Fruit fly (Drosophila melanogaster): ENCODE data around the gene Inx7.
A peak's percentile ranks its signal among the peaks of the same experiment; 100 is the strongest.

Gene Inx7

DNA sequence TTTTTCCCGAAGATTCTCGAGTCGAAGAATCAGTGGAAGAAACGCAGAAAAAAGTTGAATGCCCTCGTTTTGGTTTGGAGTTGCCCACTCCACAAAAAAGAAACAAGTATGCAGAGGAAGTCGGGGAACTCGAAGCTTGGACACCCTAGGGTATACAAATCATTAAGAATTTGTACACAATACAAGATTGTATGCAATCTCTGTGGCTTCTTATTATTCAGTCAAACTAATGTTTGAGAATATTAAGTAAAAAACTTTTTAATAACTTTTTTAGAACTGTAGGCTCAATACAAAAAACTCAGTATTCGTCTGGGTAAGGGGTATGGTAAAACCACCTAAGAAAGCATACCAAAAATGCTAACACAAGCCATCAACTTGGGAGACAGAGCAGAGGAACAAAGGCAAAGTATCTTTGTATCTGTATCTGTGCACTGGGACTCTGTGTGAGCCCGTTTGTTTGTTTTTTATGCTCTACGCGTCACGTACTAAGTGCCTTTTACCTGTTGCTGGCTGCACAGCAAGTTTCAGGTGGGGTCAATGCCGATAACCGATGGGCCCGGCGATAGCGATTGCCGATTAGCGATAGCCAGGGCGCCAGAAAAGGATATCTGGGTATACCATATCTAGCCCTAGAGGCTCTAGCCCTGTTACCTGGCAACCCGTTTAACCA lies 8.1 kb downstream of the Inx7 start:
- no peak for TF ChIP-seq CTCF (optimal IDR thresholded peaks at IDR 0.05)
- TF ChIP-seq CG8478 (optimal IDR thresholded peaks at IDR 0.05), result no peak

DNA sequence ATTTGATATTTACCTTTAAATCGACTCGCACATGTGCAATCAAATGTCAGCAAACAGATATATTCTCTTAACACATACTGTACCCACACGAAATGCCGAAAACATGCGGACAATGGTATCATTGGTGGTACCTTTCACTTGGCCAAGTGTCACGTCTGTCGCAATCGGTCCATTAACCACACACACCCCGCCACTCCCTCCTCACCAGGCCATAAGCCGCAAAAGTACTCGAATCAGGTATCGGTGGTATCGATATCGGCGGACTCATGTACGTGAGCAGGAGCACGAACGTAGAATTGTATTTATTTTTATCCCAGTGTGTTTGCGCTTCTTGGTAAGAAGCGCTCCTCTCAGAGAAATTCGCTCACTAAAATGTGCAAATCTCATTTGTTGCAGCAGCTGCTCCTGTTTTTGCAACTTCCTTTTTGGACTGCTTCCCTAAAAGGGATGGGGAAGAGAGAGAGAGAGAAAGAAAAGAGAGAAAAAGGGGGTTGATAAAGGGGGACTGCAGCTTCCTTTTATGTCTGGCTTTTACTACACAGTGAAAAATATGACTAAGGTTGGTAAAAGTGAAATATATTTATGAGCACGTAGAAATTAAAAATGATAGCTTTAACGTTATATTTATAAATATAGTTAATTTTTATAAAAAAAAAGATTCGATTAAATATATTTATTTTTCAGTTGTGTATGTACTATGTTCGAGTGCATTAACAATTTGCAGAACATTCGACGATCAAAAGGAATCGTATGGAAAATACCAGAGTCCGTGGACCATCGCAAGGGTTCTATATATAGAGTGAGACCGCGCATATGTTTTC lies 9.7 kb downstream of the Inx7 start:
- TF ChIP-seq CTCF (optimal IDR thresholded peaks at IDR 0.05), result no peak
- no peak for TF ChIP-seq CG8478 (optimal IDR thresholded peaks at IDR 0.05)

DNA sequence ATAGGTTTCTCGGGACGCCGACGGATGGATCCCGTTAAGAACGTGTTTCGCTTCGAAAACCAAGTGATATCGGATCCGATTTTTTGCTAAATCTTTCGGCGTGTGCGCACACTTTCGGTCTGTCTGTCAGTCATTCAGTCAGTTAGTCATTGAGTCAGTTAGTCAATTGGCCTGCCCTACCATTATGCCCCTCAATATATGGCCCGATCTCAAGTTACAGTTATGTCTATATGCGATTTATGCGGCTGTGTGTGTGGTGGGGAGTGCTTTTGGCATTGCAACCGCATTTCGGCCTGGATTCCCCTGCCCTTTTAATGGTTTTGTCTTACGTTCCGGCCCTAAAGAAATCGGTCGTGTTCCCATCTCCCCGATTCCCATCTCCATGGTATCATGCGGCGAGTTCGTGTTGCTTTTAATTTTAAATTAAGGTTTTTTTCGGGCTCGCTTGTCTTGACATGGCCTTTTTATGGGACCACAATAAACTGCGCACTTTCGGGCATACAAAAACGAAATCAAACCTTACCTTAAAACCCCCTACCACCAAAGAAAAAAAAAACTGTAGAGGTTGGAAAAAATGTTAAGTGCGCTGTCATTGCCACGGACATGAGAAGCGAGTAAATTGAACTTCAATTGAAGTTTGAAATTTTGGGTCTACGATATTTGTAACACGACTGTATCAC lies 10.6 kb downstream of the Inx7 start:
- TF ChIP-seq CTCF (optimal IDR thresholded peaks at IDR 0.05) (no peak), CG8478 (optimal IDR thresholded peaks at IDR 0.05) (no peak)

dm6 chrX:6982054-6982453 lies 11.4 kb downstream of the Inx7 start:
- no peak for TF ChIP-seq CTCF (optimal IDR thresholded peaks at IDR 0.05)
- no peak for TF ChIP-seq CG8478 (optimal IDR thresholded peaks at IDR 0.05)

- TF ChIP-seq CTCF (optimal IDR thresholded peaks at IDR 0.05) (no peak), CG8478 (optimal IDR thresholded peaks at IDR 0.05) (no peak)
These were observed 11.9 kb downstream of the Inx7 start for dm6 chrX:6981470-6981952.

dm6 chrX:6976911-6977310 lies 16.5 kb downstream of the Inx7 start:
- TF ChIP-seq CG8478 (optimal IDR thresholded peaks at IDR 0.05), result no peak
- TF ChIP-seq CTCF (optimal IDR thresholded peaks at IDR 0.05), result no peak

DNA sequence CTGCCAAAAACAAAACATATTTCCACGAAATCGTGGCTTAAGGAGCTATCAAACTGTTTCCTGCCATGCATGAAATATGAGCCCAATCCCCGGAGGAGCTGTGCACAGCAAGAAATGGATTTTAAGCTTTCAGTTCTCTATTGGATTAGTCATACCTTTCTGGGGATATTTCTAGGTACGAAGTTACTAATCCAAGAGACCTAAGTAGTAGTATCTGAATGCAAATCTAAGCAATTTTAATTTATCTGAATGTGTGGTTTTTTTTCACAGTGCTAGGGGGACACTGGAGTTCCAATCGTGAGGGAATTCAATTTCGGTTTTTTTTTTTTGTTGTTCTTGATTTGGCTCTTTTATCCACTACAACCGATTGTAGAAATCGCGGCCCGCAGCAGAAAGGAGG lies 17.0 kb downstream of the Inx7 start:
- TF ChIP-seq CTCF (optimal IDR thresholded peaks at IDR 0.05), result no peak
- TF ChIP-seq CG8478 (optimal IDR thresholded peaks at IDR 0.05), result no peak

dm6 chrX:6974221-6974620 lies 19.2 kb downstream of the Inx7 start:
- TF ChIP-seq CG8478 (optimal IDR thresholded peaks at IDR 0.05), result no peak
- TF ChIP-seq CTCF (optimal IDR thresholded peaks at IDR 0.05), result no peak

DNA sequence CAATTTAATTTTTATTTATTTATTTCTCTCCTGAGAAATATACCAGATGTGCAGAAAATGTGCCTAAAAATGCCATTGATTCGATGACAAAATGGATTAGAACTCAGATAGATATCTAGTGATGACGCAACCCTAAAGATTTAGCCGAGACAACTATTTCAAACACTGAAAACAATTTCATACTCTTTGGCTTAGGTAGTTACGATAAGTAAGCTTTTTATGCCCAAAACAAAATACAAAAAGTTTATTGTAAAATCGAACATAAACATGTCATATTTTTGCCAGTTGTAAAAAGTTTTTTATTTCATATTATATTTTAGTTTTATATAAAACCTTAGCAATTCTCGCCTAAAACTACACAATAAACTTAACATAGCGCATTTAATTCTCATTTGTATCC lies 20.1 kb downstream of the Inx7 start, which contains the start of gene CG3040:
Gene CG3040, minus strand, starts transcription at position 54 of the 400 bp plus-strand sequence.
- TF ChIP-seq CTCF (optimal IDR thresholded peaks at IDR 0.05) (peak in 1 of 2 experiments; percentile 37), CG8478 (optimal IDR thresholded peaks at IDR 0.05) (no peak)

DNA sequence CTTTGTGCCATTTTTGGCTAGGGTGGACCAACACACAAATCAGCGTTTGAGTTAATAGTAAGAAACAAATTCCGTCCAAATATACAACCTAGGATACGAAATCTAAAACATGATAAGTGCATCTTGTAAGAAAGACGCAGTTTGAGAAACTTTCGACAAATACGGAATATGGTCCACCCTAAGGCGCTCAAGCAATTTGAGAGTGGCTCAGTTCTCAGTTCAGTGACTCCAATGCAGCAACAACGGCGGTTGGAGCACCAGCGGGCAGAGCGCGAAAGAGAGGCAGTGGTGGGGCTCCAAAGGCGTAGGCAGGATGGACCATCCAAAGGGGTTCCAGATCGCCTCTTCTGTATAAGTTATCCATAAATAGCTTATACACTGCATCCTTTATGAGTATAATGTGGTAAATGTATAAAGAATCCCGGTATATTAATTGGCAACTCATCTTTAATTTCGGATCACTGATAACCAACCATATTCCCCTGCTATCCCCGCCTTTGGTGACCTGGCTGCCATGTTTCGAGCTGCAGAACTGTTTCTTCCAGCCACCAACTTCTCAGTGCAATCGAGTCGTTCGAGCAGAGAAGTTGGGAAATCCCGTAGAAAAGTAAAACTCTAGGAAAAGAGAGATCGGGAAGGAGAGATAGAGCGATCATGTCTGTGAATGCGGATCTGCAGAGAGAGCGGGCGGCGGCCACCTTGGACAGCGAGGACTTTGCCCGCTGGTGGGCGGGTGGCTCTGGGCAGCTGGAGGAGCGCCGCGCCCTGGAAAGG lies 23.9 kb downstream of the Inx7 start, which contains the start of gene CG4586:
Gene CG4586, plus strand, starts transcription at position 555 of the 774 bp plus-strand sequence.
- no peak for TF ChIP-seq CTCF (optimal IDR thresholded peaks at IDR 0.05)
- no peak for TF ChIP-seq CG8478 (optimal IDR thresholded peaks at IDR 0.05)

dm6 chrX:6968564-6968963 lies 24.8 kb downstream of the Inx7 start, which contains the start of gene Setd3:
Gene Setd3 (minus strand): TSS chrX:6968750.
- TF ChIP-seq CTCF (optimal IDR thresholded peaks at IDR 0.05) (no peak), CG8478 (optimal IDR thresholded peaks at IDR 0.05) (no peak)

Measured in S2 (cell line).